Fruit fly (Drosophila melanogaster): Measurements from ENCODE around the gene Ent1.
A peak's percentile ranks its signal among the peaks of the same experiment; 100 is the strongest.

The Ent1 gene

dm6 chr2L:357556-358130, at the start of gene Ent1 (continued):
- no peak for TF ChIP-seq ttk (GFP tag; IDR thresholded peaks at IDR 0.05)
- TF ChIP-seq abd-A (tag; optimal IDR thresholded peaks at IDR 0.05) = peak; percentile 56
- no peak for TF ChIP-seq Side (GFP tag; optimal IDR thresholded peaks at IDR 0.05)
- peak; percentile 82 for TF ChIP-seq Med (GFP tag)
- TF ChIP-seq CG17186 (GFP tag; optimal IDR thresholded peaks at IDR 0.05) = peak; percentile 8
- TF ChIP-seq Tbp (GFP tag; optimal IDR thresholded peaks at IDR 0.05) = no peak
- no peak for TF ChIP-seq lola (GFP tag; optimal IDR thresholded peaks at IDR 0.05)
- no peak for TF ChIP-seq Camta (GFP tag; optimal IDR thresholded peaks at IDR 0.05)
- no peak for TF ChIP-seq wor (GFP tag; IDR thresholded peaks at IDR 0.05)
- peak; percentile 40 for TF ChIP-seq CG15479 (GFP tag; optimal IDR thresholded peaks at IDR 0.05)
- TF ChIP-seq CG13894 (tag; optimal IDR thresholded peaks at IDR 0.05) = peak; percentile 8
- no peak for TF ChIP-seq hb (GFP tag; IDR thresholded peaks at IDR 0.05; ENCODE audit: partially characterized antibody)
- TF ChIP-seq CTCF (GFP tag; optimal IDR thresholded peaks at IDR 0.05) = peak; percentile 49
- no peak for TF ChIP-seq CG4328 (GFP tag; optimal IDR thresholded peaks at IDR 0.05)
- peak; percentile 31 for TF ChIP-seq Lhr (GFP tag; optimal IDR thresholded peaks at IDR 0.05)
- no peak for TF ChIP-seq ftz-f1 (GFP tag; optimal IDR thresholded peaks at IDR 0.05)
- TF ChIP-seq CG2120 (GFP tag; optimal IDR thresholded peaks at IDR 0.05) = peak; percentile 19
- TF ChIP-seq HmgD (GFP tag; optimal IDR thresholded peaks at IDR 0.05) = peak; percentile 25
- TF ChIP-seq CG12659 (GFP tag; optimal IDR thresholded peaks at IDR 0.05) = peak; percentile 34
- TF ChIP-seq usp (GFP tag; optimal IDR thresholded peaks at IDR 0.05) = no peak
- TF ChIP-seq Deaf1 (tag; optimal IDR thresholded peaks at IDR 0.05) = peak; percentile 9
- TF ChIP-seq CG2875 (GFP tag; optimal IDR thresholded peaks at IDR 0.05) = no peak
- TF ChIP-seq CG33213 (GFP tag; optimal IDR thresholded peaks at IDR 0.05) = peak; percentile 32
- TF ChIP-seq Jarid2 (GFP tag; optimal IDR thresholded peaks at IDR 0.05) = peak; percentile 28
- peak; percentile 35 for TF ChIP-seq gfzf (GFP tag; optimal IDR thresholded peaks at IDR 0.05)
- TF ChIP-seq CG2712 (tag; optimal IDR thresholded peaks at IDR 0.05) = peak; percentile 1
- no peak for TF ChIP-seq tx (GFP tag; optimal IDR thresholded peaks at IDR 0.05)
- TF ChIP-seq Sry-δ (GFP tag; optimal IDR thresholded peaks at IDR 0.05) = peak; percentile 93
- TF ChIP-seq CG12744 (GFP tag; optimal IDR thresholded peaks at IDR 0.05) = no peak
- no peak for TF ChIP-seq zen (tag; optimal IDR thresholded peaks at IDR 0.05)
- no peak for TF ChIP-seq Hr51 (GFP tag; optimal IDR thresholded peaks at IDR 0.05)
- TF ChIP-seq CG12155 (GFP tag; optimal IDR thresholded peaks at IDR 0.05) = no peak
- no peak for TF ChIP-seq vnd (GFP tag; IDR thresholded peaks at IDR 0.05; ENCODE audit: partially characterized antibody)

DNA sequence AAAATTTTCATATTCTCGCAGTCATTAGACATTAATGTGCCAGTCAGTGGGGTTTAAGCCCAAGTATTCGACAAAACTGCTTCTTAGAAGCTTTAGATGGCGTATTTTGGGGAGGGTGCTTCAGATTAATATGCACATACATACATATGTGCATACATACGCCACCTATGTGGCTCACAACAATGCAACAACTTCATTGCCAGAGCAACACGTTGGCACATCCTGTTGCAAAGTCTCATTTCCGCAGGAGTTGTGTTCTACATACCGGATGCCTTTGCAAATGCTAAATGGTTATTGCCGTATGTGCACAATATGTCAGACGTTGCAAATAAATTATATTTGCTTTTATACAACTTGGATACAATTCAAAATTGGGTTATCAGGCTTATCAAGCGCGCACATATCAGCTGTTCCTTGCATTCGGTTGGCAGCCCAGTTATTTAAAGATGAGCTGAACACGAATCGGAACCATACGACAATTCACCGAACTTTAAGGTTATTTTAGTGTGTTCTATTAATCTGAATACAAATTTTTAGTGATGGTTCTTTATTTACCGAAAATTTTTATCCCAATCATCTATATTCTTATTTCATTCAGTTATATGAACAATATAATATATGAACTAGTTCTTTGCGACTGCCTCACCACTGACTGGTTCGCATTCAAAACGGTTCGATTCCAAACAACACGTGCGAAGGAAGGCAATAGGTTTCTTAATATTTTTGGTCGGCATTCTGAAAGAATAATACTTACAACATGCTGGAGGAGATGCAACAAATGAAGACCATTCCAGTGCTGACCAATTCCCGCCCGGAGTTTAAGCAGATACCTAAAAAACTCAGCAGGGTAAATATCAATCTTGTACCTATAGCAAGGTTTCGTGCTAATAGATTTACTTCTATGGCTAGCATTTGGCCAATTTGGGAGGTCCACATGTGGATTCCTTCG, 46.2 kb upstream of the Ent1 start, which contains the start of gene Polr1B:
TSS of gene Polr1B (plus strand) at position 659 of the 949 bp plus-strand sequence.
- TF ChIP-seq Dll (GFP tag; IDR thresholded peaks at IDR 0.05; ENCODE audit: partially characterized antibody) = peak; percentile 70; the same call in 3 of the 4 replicates
- TF ChIP-seq CG12769 (tag; optimal IDR thresholded peaks at IDR 0.05) = no peak
- no peak for TF ChIP-seq CG3281 (GFP tag; optimal IDR thresholded peaks at IDR 0.05)
- no peak for TF ChIP-seq CG12219 (GFP tag; optimal IDR thresholded peaks at IDR 0.05)
- TF ChIP-seq ATbp (GFP tag; optimal IDR thresholded peaks at IDR 0.05) = no peak
- no peak for TF ChIP-seq Kr (GFP tag; optimal IDR thresholded peaks at IDR 0.05)
- TF ChIP-seq CG7745 (tag; optimal IDR thresholded peaks at IDR 0.05) = no peak
- peak; percentile 93 for TF ChIP-seq E2f2 (GFP tag; IDR thresholded peaks at IDR 0.05)
- TF ChIP-seq CG33557 (GFP tag; optimal IDR thresholded peaks at IDR 0.05) = no peak
- TF ChIP-seq Doc3 (GFP tag; IDR thresholded peaks at IDR 0.05; ENCODE audit: partially characterized antibody) = no peak; the same call in 2 of the 3 replicates
- 0 out of 3 replicates have a peak, but pooled peaks have one; percentile 31 for TF ChIP-seq Opbp (GFP tag; IDR thresholded peaks at IDR 0.05; ENCODE audit: partially characterized antibody)
- no peak for TF ChIP-seq chm (GFP tag; IDR thresholded peaks at IDR 0.05)
- TF ChIP-seq CG5180 (GFP tag; optimal IDR thresholded peaks at IDR 0.05) = peak; percentile 91
- TF ChIP-seq Ets97D (GFP tag; optimal IDR thresholded peaks at IDR 0.05) = peak; percentile 42
- TF ChIP-seq CG4617 (GFP tag; optimal IDR thresholded peaks at IDR 0.05; ENCODE audit: borderline replicate concordance) = peak; percentile 26
- TF ChIP-seq her (GFP tag; optimal IDR thresholded peaks at IDR 0.05) = no peak

Measured in whole organism, embryonic.